Fruit fly (Drosophila melanogaster): ENCODE measurements around the gene CG31221.

dm6 chr3R:19370693-19371092 lies 41.8 kb upstream of the CG31221 start:
- TF ChIP-seq CG4707 (GFP tag; optimal IDR thresholded peaks at IDR 0.05) (no peak), gsb (GFP tag; IDR thresholded peaks at IDR 0.05) (no peak), CG11723 (GFP tag; optimal IDR thresholded peaks at IDR 0.05) (no peak), Hey (tag; optimal IDR thresholded peaks at IDR 0.05) (no peak), CG10267 (tag; optimal IDR thresholded peaks at IDR 0.05) (peak; percentile 30), HLH54F (GFP tag; optimal IDR thresholded peaks at IDR 0.05) (no peak), Sox100B (GFP tag; optimal IDR thresholded peaks at IDR 0.05) (no peak), CG3995 (GFP tag; optimal IDR thresholded peaks at IDR 0.05) (no peak), Fer3 (tag; optimal IDR thresholded peaks at IDR 0.05) (no peak), ash1 (GFP tag; optimal IDR thresholded peaks at IDR 0.05) (no peak), Blimp-1 (GFP tag; optimal IDR thresholded peaks at IDR 0.05) (peak; percentile 6), fd64A (GFP tag; optimal IDR thresholded peaks at IDR 0.05) (no peak)

All from whole organism, embryonic.